Fruit fly (Drosophila melanogaster) whole organism: ENCODE measurements around the gene Tk.

Experiments used
- CG8478 ChIP-seq: fragments of >200 bp; optimal IDR thresholded peaks from 2 replicates; lab custom pipeline; 2018; ENCODE audit warnings: inconsistent platforms
- Dll ChIP-seq: fragments of >200 bp; optimal IDR thresholded peaks from 2 replicates; lab custom pipeline; 2017
- EcR ChIP-seq, 2 experiments: fragments of >200 bp; optimal IDR thresholded peaks; 2 replicates each; lab custom pipeline; 2017; ENCODE audit warnings: missing biosample characterization in 2 of 2, missing genetic modification characterization in 2 of 2, missing genetic modification reagents in 2 of 2
- pan ChIP-seq: fragments of >200 bp; optimal IDR thresholded peaks from 2 replicates; lab custom pipeline; 2017
- psq ChIP-seq: fragments of >200 bp; optimal IDR thresholded peaks from 2 replicates; lab custom pipeline; 2017
- usp ChIP-seq: fragments of >200 bp; optimal IDR thresholded peaks from 2 replicates; lab custom pipeline; 2017; ENCODE audit warnings: missing biosample characterization, missing genetic modification characterization, mixed read lengths

dm6 chr3R:11962739-11963214, 42.5 kb downstream of the Tk start, which contains the start of the genes CG3281 and aurA:
- TF ChIP-seq pan (lab: Kevin White, UChicago), result no peak
- TF ChIP-seq CG8478, result no peak
- TF ChIP-seq psq (lab: Kevin White, UChicago), result no peak
- no peak for TF ChIP-seq usp
- TF ChIP-seq EcR (GFP tag; optimal IDR thresholded peaks at IDR 0.05; lab: Kevin White, UChicago), result no peak
- TF ChIP-seq Dll (lab: Kevin White, UChicago), result no peak
